Fruit fly (Drosophila melanogaster): ENCODE measurements around the gene CG4949.

DNA sequence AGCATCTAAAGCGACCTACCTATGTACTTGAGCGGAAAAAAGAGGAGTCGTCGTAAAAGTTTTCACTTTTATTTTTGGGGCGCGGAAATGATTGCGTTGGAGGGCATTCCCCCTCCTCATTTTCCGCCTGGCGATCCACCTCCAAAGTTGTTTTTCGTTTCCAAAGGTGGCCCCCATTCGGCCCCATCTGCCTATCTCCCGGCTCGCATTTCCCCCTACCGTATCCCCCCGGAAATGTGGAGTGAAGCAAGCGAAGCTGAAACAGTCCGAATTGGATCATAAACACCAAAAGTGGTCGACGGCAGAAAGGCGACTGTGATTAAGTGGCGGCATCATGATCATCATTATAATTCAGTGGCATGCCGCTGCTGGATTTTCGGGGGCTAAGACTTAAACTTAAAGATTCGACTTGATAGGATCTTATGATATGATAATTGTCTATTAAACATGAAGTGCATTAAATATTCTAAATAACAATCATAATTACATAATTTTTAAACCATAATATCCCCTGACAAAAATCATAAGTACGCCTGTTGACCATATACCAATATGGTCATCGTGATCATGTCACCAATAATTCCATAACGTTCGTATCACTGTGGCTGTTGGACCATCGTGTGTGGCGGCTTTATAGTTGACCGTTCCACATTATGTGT lies 45.0 kb downstream of the CG4949 start:
- TF ChIP-seq CG6276 (GFP tag; optimal IDR thresholded peaks at IDR 0.05), result peak; percentile 50
- TF ChIP-seq CG9139 (GFP tag; optimal IDR thresholded peaks at IDR 0.05), result no peak
- TF ChIP-seq fkh (GFP tag; optimal IDR thresholded peaks at IDR 0.05), result no peak
- TF ChIP-seq OdsH (GFP tag; optimal IDR thresholded peaks at IDR 0.05), result peak; percentile 58
- peak; percentile 77 for TF ChIP-seq pdm3 (GFP tag; optimal IDR thresholded peaks at IDR 0.05)
- TF ChIP-seq CG31627 (GFP tag; optimal IDR thresholded peaks at IDR 0.05), result peak; percentile 48
